Fruit fly (Drosophila melanogaster): ENCODE data around the gene CG32104.

CG32104 gene

dm6 chr3L:12391240-12391843 is 7.8 kb downstream of the CG32104 start, which contains the start of gene Ncc69 (continued):
- TF ChIP-seq Sox100B (GFP tag; optimal IDR thresholded peaks at IDR 0.05) (no peak), CG12236 (GFP tag; optimal IDR thresholded peaks at IDR 0.05) (no peak), Blimp-1 (GFP tag; optimal IDR thresholded peaks at IDR 0.05) (no peak), ewg (GFP tag; optimal IDR thresholded peaks at IDR 0.05) (no peak), CG8281 (tag; optimal IDR thresholded peaks at IDR 0.05) (no peak), HmgD (GFP tag; optimal IDR thresholded peaks at IDR 0.05) (no peak), CG7963 (GFP tag; IDR thresholded peaks at IDR 0.05; ENCODE audit: partially characterized antibody) (0 out of 3 replicates have a peak, but pooled peaks have one; percentile 44), CG30403 (GFP tag; optimal IDR thresholded peaks at IDR 0.05) (no peak), Max (GFP tag; optimal IDR thresholded peaks at IDR 0.05) (no peak), CG13624 (GFP tag; optimal IDR thresholded peaks at IDR 0.05) (peak; percentile 16), Pdp1 (GFP tag; optimal IDR thresholded peaks at IDR 0.05) (peak in 1 of 2 experiments; percentile 28), cad (GFP tag; optimal IDR thresholded peaks at IDR 0.05) (no peak), ac (GFP tag; optimal IDR thresholded peaks at IDR 0.05) (no peak), HLH4C (GFP tag; IDR thresholded peaks at IDR 0.05; ENCODE audit: partially characterized antibody) (no peak), crc (GFP tag; optimal IDR thresholded peaks at IDR 0.05) (no peak), CG6765 (GFP tag; optimal IDR thresholded peaks at IDR 0.05) (no peak), trem (tag; optimal IDR thresholded peaks at IDR 0.05) (no peak), CG12769 (tag; optimal IDR thresholded peaks at IDR 0.05) (peak; percentile 83), pum (GFP tag; optimal IDR thresholded peaks at IDR 0.05) (no peak), CG12299 (tag; optimal IDR thresholded peaks at IDR 0.05) (no peak), Bdp1 (GFP tag; optimal IDR thresholded peaks at IDR 0.05) (no peak), CG8388 (GFP tag; optimal IDR thresholded peaks at IDR 0.05) (no peak), vnd (GFP tag; IDR thresholded peaks at IDR 0.05; ENCODE audit: partially characterized antibody) (no peak), CG16813 (GFP tag; IDR thresholded peaks at IDR 0.05; ENCODE audit: partially characterized antibody) (no peak), pan (optimal IDR thresholded peaks at IDR 0.05) (no peak), pan (GFP tag; optimal IDR thresholded peaks at IDR 0.05 in 1 of 2, IDR thresholded peaks at IDR 0.05 in 1 of 2) (no peak), GATAe (GFP tag; conservative IDR thresholded peaks at IDR 0.05) (no peak), odd (GFP tag; optimal IDR thresholded peaks at IDR 0.05) (no peak), Bteb2 (GFP tag; optimal IDR thresholded peaks at IDR 0.05) (no peak), CG1792 (GFP tag; optimal IDR thresholded peaks at IDR 0.05) (no peak), D19B (GFP tag; optimal IDR thresholded peaks at IDR 0.05) (no peak), stc (GFP tag; IDR thresholded peaks at IDR 0.05) (no peak), CG6254 (GFP tag; optimal IDR thresholded peaks at IDR 0.05) (no peak), YL-1 (GFP tag; optimal IDR thresholded peaks at IDR 0.05) (no peak), Nf-YC (tag; optimal IDR thresholded peaks at IDR 0.05) (no peak), dati (GFP tag; IDR thresholded peaks at IDR 0.05) (no peak), sr (GFP tag; IDR thresholded peaks at IDR 0.05) (no peak), tap (tag; optimal IDR thresholded peaks at IDR 0.05) (peak; percentile 21), h (optimal IDR thresholded peaks at IDR 0.05) (no peak), CG12744 (GFP tag; optimal IDR thresholded peaks at IDR 0.05) (no peak), onecut (GFP tag; IDR thresholded peaks at IDR 0.05) (0 out of 2 replicates have a peak, but pooled peaks have one; percentile 5), fd102C (GFP tag; optimal IDR thresholded peaks at IDR 0.05) (no peak), slou (GFP tag; optimal IDR thresholded peaks at IDR 0.05) (no peak), wor (GFP tag; IDR thresholded peaks at IDR 0.05) (no peak), NFAT (GFP tag; IDR thresholded peaks at IDR 0.05) (no peak), CG32532 (GFP tag; IDR thresholded peaks at IDR 0.05) (0 out of 2 replicates have a peak, but pooled peaks have one; percentile 17), grn (GFP tag; optimal IDR thresholded peaks at IDR 0.05) (no peak), fd3F (GFP tag; optimal IDR thresholded peaks at IDR 0.05) (no peak), NK7.1 (GFP tag; optimal IDR thresholded peaks at IDR 0.05) (no peak), da (GFP tag; optimal IDR thresholded peaks at IDR 0.05) (no peak), PHDP (tag; optimal IDR thresholded peaks at IDR 0.05) (no peak)
